Fruit fly (Drosophila melanogaster) whole organism, embryonic: ENCODE data around the gene CG42399.

Experiments used
- Blimp-1 ChIP-seq: fragments of 200-800 bp; sonication (Bioruptor generic); optimal IDR thresholded peaks from 3 replicates; lab custom pipeline; 2018; ENCODE audit warnings: missing biosample characterization, missing genetic modification characterization, mild to moderate bottlenecking, moderate library complexity, missing genetic modification reagents
- CG10147 ChIP-seq: fragments of 200-800 bp; sonication (Bioruptor generic); optimal IDR thresholded peaks from 2 replicates; lab custom pipeline; 2019; ENCODE audit warnings: missing biosample characterization, mild to moderate bottlenecking, missing genetic modification characterization, moderate library complexity
- CG11093 ChIP-seq: fragments of 200-800 bp; sonication (Bioruptor generic); IDR thresholded peaks from 3 replicates; pipeline ENCODE4 v1.3.6; 2022; ENCODE audit warnings: missing biosample characterization, missing genetic modification characterization
- CG11398 ChIP-seq: fragments of 200-800 bp; sonication (Bioruptor generic); optimal IDR thresholded peaks from 2 replicates; lab custom pipeline; 2016; ENCODE audit warnings: missing biosample characterization, missing genetic modification characterization
- CG11456 ChIP-seq: fragments of 200-800 bp; sonication (Bioruptor generic); IDR thresholded peaks from 3 replicates; pipeline ENCODE4 v1.3.6; 2022; ENCODE audit warnings: missing biosample characterization, missing genetic modification characterization
- CG11695 ChIP-seq: fragments of 200-800 bp; sonication (Bioruptor generic); IDR thresholded peaks from 3 replicates; pipeline ENCODE4 v1.3.6; 2022; ENCODE audit warnings: missing biosample characterization, missing genetic modification characterization
- CG14050 ChIP-seq: fragments of 200-800 bp; sonication (Bioruptor generic); IDR thresholded peaks from 3 replicates; pipeline ENCODE4 v1.3.6; 2022; ENCODE audit warnings: missing biosample characterization, missing genetic modification characterization
- CG17361 ChIP-seq: fragments of 200-800 bp; sonication (Bioruptor generic); IDR thresholded peaks from 3 replicates; pipeline ENCODE4 v1.3.6; 2022; ENCODE audit warnings: missing biosample characterization, missing genetic modification characterization
- CG18599 ChIP-seq: fragments of 200-800 bp; sonication (Bioruptor generic); optimal IDR thresholded peaks from 3 replicates; lab custom pipeline; 2017; ENCODE audit warnings: missing biosample characterization, missing genetic modification characterization, mild to moderate bottlenecking, moderate library complexity, missing genetic modification reagents
- CG2116 ChIP-seq: fragments of 200-800 bp; sonication (Bioruptor generic); optimal IDR thresholded peaks from 3 replicates; lab custom pipeline; 2018; ENCODE audit warnings: missing biosample characterization, mild to moderate bottlenecking, missing genetic modification characterization
- CG2678 ChIP-seq: fragments of 200-800 bp; sonication (Bioruptor generic); optimal IDR thresholded peaks from 3 replicates; lab custom pipeline; 2019; ENCODE audit warnings: missing biosample characterization, mild to moderate bottlenecking, missing genetic modification characterization, moderate library complexity
- CG3065 ChIP-seq: fragments of 200-800 bp; sonication (Bioruptor generic); optimal IDR thresholded peaks from 2 replicates; lab custom pipeline; 2016; ENCODE audit warnings: missing biosample characterization, missing genetic modification characterization
- CG31224 ChIP-seq: fragments of 200-800 bp; sonication (Bioruptor generic); IDR thresholded peaks from 2 replicates; pipeline ENCODE4 v1.3.6; 2022; ENCODE audit warnings: missing biosample characterization, missing genetic modification characterization
- CG31441 ChIP-seq: fragments of 200-800 bp; sonication (Bioruptor generic); IDR thresholded peaks from 2 replicates; pipeline ENCODE4 v1.3.6; 2022; ENCODE audit warnings: missing biosample characterization, missing genetic modification characterization
- CG3838 ChIP-seq: fragments of 200-800 bp; sonication (Bioruptor generic); optimal IDR thresholded peaks from 3 replicates; lab custom pipeline; 2016; ENCODE audit warnings: missing biosample characterization, missing genetic modification characterization
- CG6654 ChIP-seq: fragments of 200-800 bp; sonication (Bioruptor generic); optimal IDR thresholded peaks from 2 replicates; lab custom pipeline; 2017; ENCODE audit warnings: missing biosample characterization, mild to moderate bottlenecking, missing genetic modification characterization
- CG6813 ChIP-seq: fragments of 200-800 bp; sonication (Bioruptor generic); optimal IDR thresholded peaks from 2 replicates; lab custom pipeline; 2017; ENCODE audit warnings: missing biosample characterization, missing genetic modification characterization, mild to moderate bottlenecking, moderate library complexity, missing genetic modification reagents
- CG7987 ChIP-seq: fragments of 200-800 bp; sonication (Bioruptor generic); optimal IDR thresholded peaks from 2 replicates; lab custom pipeline; 2018; ENCODE audit warnings: missing biosample characterization, mild to moderate bottlenecking, missing genetic modification characterization, moderate library complexity
- CG9727 ChIP-seq: fragments of 200-800 bp; sonication (Bioruptor generic); optimal IDR thresholded peaks from 3 replicates; lab custom pipeline; 2017; ENCODE audit warnings: missing biosample characterization, mild to moderate bottlenecking, missing genetic modification characterization
- Dp ChIP-seq: fragments of 200-800 bp; sonication (Bioruptor generic); optimal IDR thresholded peaks from 2 replicates; lab custom pipeline; 2018; ENCODE audit warnings: missing biosample characterization, mild to moderate bottlenecking, missing genetic modification characterization, moderate library complexity
- HmgD ChIP-seq: fragments of 200-800 bp; sonication (Bioruptor generic); optimal IDR thresholded peaks from 3 replicates; lab custom pipeline; 2016; ENCODE audit warnings: missing biosample characterization, missing genetic modification characterization
- Hr51 ChIP-seq, 2 experiments: fragments of 200-800 bp; sonication (Bioruptor generic); optimal IDR thresholded peaks; 2 replicates in 1 of 2; 3 replicates in 1 of 2; lab custom pipeline; 2016 to 2018; ENCODE audit warnings: missing biosample characterization in 2 of 2, missing genetic modification characterization in 2 of 2, mild to moderate bottlenecking in 1 of 2, moderate library complexity in 1 of 2
- Hsf ChIP-seq: fragments of 200-800 bp; sonication (Bioruptor generic); optimal IDR thresholded peaks from 3 replicates; lab custom pipeline; 2016; ENCODE audit warnings: missing biosample characterization, missing genetic modification characterization
- Kr ChIP-seq: fragments of 200-800 bp; sonication (Bioruptor generic); optimal IDR thresholded peaks from 2 replicates; lab custom pipeline; 2017; ENCODE audit warnings: missing biosample characterization, mild to moderate bottlenecking, missing genetic modification characterization
- MTF-1 ChIP-seq: fragments of 200-800 bp; sonication (Bioruptor generic); optimal IDR thresholded peaks from 2 replicates; lab custom pipeline; 2018; ENCODE audit warnings: missing biosample characterization, mild to moderate bottlenecking, missing genetic modification characterization, borderline replicate concordance
- Max ChIP-seq: fragments of 200-800 bp; sonication (Bioruptor generic); optimal IDR thresholded peaks from 2 replicates; lab custom pipeline; 2016; ENCODE audit warnings: missing biosample characterization, mild to moderate bottlenecking, missing genetic modification characterization
- Neu2 ChIP-seq: fragments of 200-800 bp; sonication (Bioruptor generic); optimal IDR thresholded peaks from 3 replicates; lab custom pipeline; 2016; ENCODE audit warnings: missing biosample characterization, missing genetic modification characterization, borderline replicate concordance
- Rfx ChIP-seq: fragments of 200-800 bp; sonication (Bioruptor generic); IDR thresholded peaks from 2 replicates; pipeline ENCODE4 v1.3.6; 2022; ENCODE audit warnings: missing biosample characterization, missing genetic modification characterization
- Sry-δ ChIP-seq: fragments of 200-800 bp; sonication (Bioruptor generic); optimal IDR thresholded peaks from 2 replicates; lab custom pipeline; 2016; ENCODE audit warnings: missing biosample characterization, missing genetic modification characterization
- Xbp1 ChIP-seq: fragments of 200-800 bp; sonication (Bioruptor generic); optimal IDR thresholded peaks from 3 replicates; lab custom pipeline; 2016; ENCODE audit warnings: missing biosample characterization, mild to moderate bottlenecking, missing genetic modification characterization
- abd-A ChIP-seq: fragments of 200-800 bp; sonication (Bioruptor generic); optimal IDR thresholded peaks from 3 replicates; lab custom pipeline; 2019; ENCODE audit warnings: missing biosample characterization, mild to moderate bottlenecking, missing genetic modification characterization, moderate library complexity
- bcd ChIP-seq: fragments of 200-800 bp; sonication (Bioruptor generic); optimal IDR thresholded peaks from 2 replicates; lab custom pipeline; 2017; ENCODE audit warnings: missing biosample characterization, mild to moderate bottlenecking, missing genetic modification characterization
- cato ChIP-seq: fragments of 200-800 bp; sonication (Bioruptor generic); optimal IDR thresholded peaks from 2 replicates; lab custom pipeline; 2016; ENCODE audit warnings: missing biosample characterization, missing genetic modification characterization, borderline replicate concordance
- dati ChIP-seq: fragments of 200-800 bp; sonication (Bioruptor generic); IDR thresholded peaks from 2 replicates; pipeline ENCODE4 v1.3.6; 2022; ENCODE audit warnings: missing biosample characterization, missing genetic modification characterization
- fd102C ChIP-seq: fragments of 200-800 bp; sonication (Bioruptor generic); optimal IDR thresholded peaks from 2 replicates; lab custom pipeline; 2018; ENCODE audit warnings: missing biosample characterization, mild to moderate bottlenecking, missing genetic modification characterization, moderate library complexity
- fd96Cb ChIP-seq: fragments of 200-800 bp; sonication (Bioruptor generic); optimal IDR thresholded peaks from 2 replicates; lab custom pipeline; 2018; ENCODE audit warnings: missing biosample characterization, mild to moderate bottlenecking, missing genetic modification characterization, moderate library complexity
- gsb-n ChIP-seq: fragments of 200-800 bp; sonication (Bioruptor generic); optimal IDR thresholded peaks from 3 replicates; lab custom pipeline; 2018; ENCODE audit warnings: missing biosample characterization, mild to moderate bottlenecking, missing genetic modification characterization
- hb ChIP-seq: fragments of 200-800 bp; sonication (Bioruptor generic); IDR thresholded peaks from 3 replicates; pipeline ENCODE4 v1.3.6; 2022; ENCODE audit warnings: missing biosample characterization, missing genetic modification characterization; ENCODE audit not compliant: partially characterized antibody
- hth ChIP-seq: fragments of >200 bp; optimal IDR thresholded peaks from 2 replicates; lab custom pipeline; 2017; ENCODE audit warnings: inconsistent platforms
- ken ChIP-seq: fragments of 200-800 bp; sonication (Bioruptor generic); IDR thresholded peaks from 3 replicates; pipeline ENCODE4 v1.3.6; 2022; ENCODE audit warnings: missing biosample characterization, missing genetic modification characterization
- kni ChIP-seq: fragments of 200-800 bp; sonication (Bioruptor generic); optimal IDR thresholded peaks from 3 replicates; lab custom pipeline; 2017; ENCODE audit warnings: mild to moderate bottlenecking, missing biosample characterization, missing genetic modification reagents, missing genetic modification characterization
- pfk ChIP-seq: fragments of 200-800 bp; sonication (Bioruptor generic); optimal IDR thresholded peaks from 2 replicates; lab custom pipeline; 2018; ENCODE audit warnings: missing biosample characterization, mild to moderate bottlenecking, missing genetic modification characterization, moderate library complexity
- ranshi ChIP-seq: fragments of 200-800 bp; sonication (Bioruptor generic); IDR thresholded peaks from 2 replicates; pipeline ENCODE4 v1.3.6; 2022; ENCODE audit warnings: missing biosample characterization, missing genetic modification characterization
- salm ChIP-seq: fragments of 200-800 bp; sonication (Bioruptor generic); optimal IDR thresholded peaks from 2 replicates; lab custom pipeline; 2018; ENCODE audit warnings: missing biosample characterization, mild to moderate bottlenecking, missing genetic modification characterization
- sd ChIP-seq: fragments of 200-800 bp; sonication (Bioruptor generic); optimal IDR thresholded peaks from 3 replicates; lab custom pipeline; 2018; ENCODE audit warnings: missing biosample characterization, mild to moderate bottlenecking, missing genetic modification characterization, moderate library complexity
- shn ChIP-seq: fragments of 200-800 bp; sonication (Bioruptor generic); optimal IDR thresholded peaks from 3 replicates; lab custom pipeline; 2016; ENCODE audit warnings: missing biosample characterization, missing genetic modification characterization
- sisA ChIP-seq: fragments of 200-800 bp; sonication (Bioruptor generic); IDR thresholded peaks from 2 replicates; pipeline ENCODE4 v1.3.6; 2022; ENCODE audit warnings: missing biosample characterization, missing genetic modification characterization
- twi ChIP-seq: fragments of 200-800 bp; optimal IDR thresholded peaks from 2 replicates; lab custom pipeline; 2019; ENCODE audit warnings: missing biosample characterization, mild to moderate bottlenecking, missing genetic modification characterization, moderate library complexity
- unpg ChIP-seq: fragments of 200-800 bp; sonication (Bioruptor generic); optimal IDR thresholded peaks from 3 replicates; lab custom pipeline; 2018; ENCODE audit warnings: missing biosample characterization, mild to moderate bottlenecking, missing genetic modification characterization, moderate library complexity
- zfh1 ChIP-seq: fragments of 200-800 bp; sonication (Bioruptor generic); IDR thresholded peaks from 3 replicates; pipeline ENCODE4 v1.3.6; 2022; ENCODE audit warnings: missing biosample characterization, missing genetic modification characterization

The CG42399 gene

DNA sequence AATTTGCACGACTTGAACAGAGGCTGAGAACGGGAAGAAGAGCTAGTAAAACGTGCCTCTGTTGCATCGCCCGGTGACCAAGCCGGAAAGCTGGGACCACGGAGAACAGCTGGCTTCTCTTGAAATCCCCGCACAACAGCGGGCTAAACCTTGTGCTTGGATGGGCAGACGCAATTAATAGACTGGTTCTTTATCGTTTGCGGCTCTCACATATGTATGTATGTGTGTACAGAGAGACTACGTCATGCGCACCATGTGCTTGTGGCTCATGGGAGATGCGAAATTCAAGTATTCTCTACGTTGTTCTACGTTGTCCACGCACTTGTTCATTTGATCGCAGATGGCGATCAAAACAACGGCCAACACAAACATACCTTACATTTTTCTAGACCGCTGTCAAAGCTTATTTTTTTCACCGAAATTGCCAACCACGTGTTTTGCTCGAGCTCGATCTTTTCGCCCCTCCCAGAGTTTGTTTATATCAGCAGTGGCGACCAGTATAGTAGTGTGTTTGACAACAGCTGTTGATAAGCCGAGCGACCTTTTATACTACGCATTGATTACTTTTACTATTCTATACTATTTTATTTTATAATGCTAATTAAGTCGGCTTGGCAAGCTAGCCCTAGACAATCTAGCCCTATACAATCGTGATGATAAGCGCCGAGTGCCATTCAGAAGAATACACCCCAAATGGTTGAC is 43.9 kb downstream of the CG42399 start (continued):
- no peak for TF ChIP-seq Hsf (GFP tag; lab: Kevin White, UChicago)
- no peak for TF ChIP-seq hb (GFP tag; lab: Robert Waterston, UW)
- no peak for TF ChIP-seq CG9727 (GFP tag; lab: Kevin White, UChicago)
- no peak for TF ChIP-seq CG17361
- TF ChIP-seq CG18599: peak; percentile 15
- TF ChIP-seq cato: no peak
- TF ChIP-seq Blimp-1 (GFP tag; lab: Kevin White, UChicago): no peak
- TF ChIP-seq twi (tag; lab: Kevin White, UChicago): peak; percentile 88
- TF ChIP-seq CG11093 (GFP tag; lab: Robert Waterston, UW): no peak
- no peak for TF ChIP-seq MTF-1 (GFP tag; lab: Kevin White, UChicago)
- no peak for TF ChIP-seq gsb-n (tag; lab: Kevin White, UChicago)
- no peak for TF ChIP-seq CG31441
- TF ChIP-seq bcd: no peak
- no peak for TF ChIP-seq CG3838 (GFP tag; lab: Kevin White, UChicago)
- TF ChIP-seq Xbp1 (GFP tag; lab: Kevin White, UChicago): no peak
- no peak for TF ChIP-seq pfk
- no peak for TF ChIP-seq CG2116 (GFP tag; lab: Kevin White, UChicago)
- TF ChIP-seq CG11456 (GFP tag; lab: Robert Waterston, UW): no peak
- no peak for TF ChIP-seq CG6813
- no peak for TF ChIP-seq CG11398 (GFP tag; lab: Kevin White, UChicago)
- TF ChIP-seq CG14050 (GFP tag; lab: Robert Waterston, UW): no peak
- no peak for TF ChIP-seq Kr (GFP tag; lab: Kevin White, UChicago)
- TF ChIP-seq Hr51 (GFP tag; optimal IDR thresholded peaks at IDR 0.05; lab: Kevin White, UChicago): no peak
- peak; percentile 61 for TF ChIP-seq Max
- TF ChIP-seq unpg (GFP tag; lab: Kevin White, UChicago): no peak
- no peak for TF ChIP-seq Neu2 (GFP tag; lab: Kevin White, UChicago)
- no peak for TF ChIP-seq shn (GFP tag; lab: Kevin White, UChicago)
- no peak for TF ChIP-seq Dp (GFP tag; lab: Kevin White, UChicago)
- peak; percentile 66 for TF ChIP-seq abd-A (tag; lab: Kevin White, UChicago)
- no peak for TF ChIP-seq CG10147
- TF ChIP-seq zfh1 (GFP tag; lab: Robert Waterston, UW): no peak
- TF ChIP-seq ken (GFP tag; lab: Robert Waterston, UW): no peak
- no peak for TF ChIP-seq sisA
- no peak for TF ChIP-seq Sry-δ
- TF ChIP-seq sd (tag; lab: Kevin White, UChicago): peak; percentile 87
- no peak for TF ChIP-seq fd102C
- TF ChIP-seq CG11695 (GFP tag; lab: Robert Waterston, UW): no peak
- no peak for TF ChIP-seq hth
- no peak for TF ChIP-seq CG2678 (tag; lab: Kevin White, UChicago)
- no peak for TF ChIP-seq ranshi (GFP tag; lab: Robert Waterston, UW)
- no peak for TF ChIP-seq dati (GFP tag; lab: Robert Waterston, UW)
- no peak for TF ChIP-seq kni (GFP tag; lab: Kevin White, UChicago)
- no peak for TF ChIP-seq HmgD (GFP tag; lab: Kevin White, UChicago)
- TF ChIP-seq salm (tag; lab: Kevin White, UChicago): no peak
- TF ChIP-seq CG7987 (GFP tag; lab: Kevin White, UChicago): peak; percentile 47
- TF ChIP-seq CG6654: no peak
- no peak for TF ChIP-seq CG3065 (GFP tag; lab: Kevin White, UChicago)
- no peak for TF ChIP-seq CG31224
- no peak for TF ChIP-seq fd96Cb (tag; lab: Kevin White, UChicago)
- TF ChIP-seq Rfx (GFP tag; lab: Robert Waterston, UW): no peak
